Worm (Caenorhabditis elegans) whole organism, L4 larva: ENCODE measurements around the gene mml-1.

Source experiments
- fos-1 ChIP-seq: fragments of 150-350 bp; optimal IDR thresholded peaks from 2 replicates; lab custom pipeline; 2014; ENCODE audit warnings: missing biosample characterization, missing genetic modification characterization
- lin-13 ChIP-seq: fragments of 150-350 bp; optimal IDR thresholded peaks from 2 replicates; lab custom pipeline; 2014; ENCODE audit warnings: missing biosample characterization, missing genetic modification reagents, missing genetic modification characterization

- TF ChIP-seq lin-13 (no peak), fos-1 (tag; lab: Kevin White, UChicago) (no peak)
These were observed 9.2 kb upstream of the mml-1 start, which contains the start of gene tbp-1 for ce11 chrIII:7383733-7384132.
